Fruit fly (Drosophila melanogaster) whole organism, wandering third instar larva: ENCODE data around the gene CG11251.

ENCODE experiments used
- CG32264 ChIP-seq: fragments of 200-800 bp; sonication (Bioruptor generic); optimal IDR thresholded peaks from 2 replicates; lab custom pipeline; 2016; ENCODE audit warnings: missing biosample characterization, missing genetic modification characterization
- Jra ChIP-seq: sonication (Bioruptor generic); optimal IDR thresholded peaks from 2 replicates; lab custom pipeline; 2016; ENCODE audit warnings: missing biosample characterization, missing genetic modification characterization
- Vsx2 ChIP-seq: fragments of 200-300, 225-300 bp; sonication (Bioruptor generic); optimal IDR thresholded peaks from 2 replicates; lab custom pipeline; 2018; ENCODE audit warnings: missing biosample characterization, missing genetic modification characterization; ENCODE audit not compliant: partially characterized antibody
- dl ChIP-seq, 2 experiments: fragments of 175-275, 200-275 bp in 1 of 2; fragments of 200-275 bp in 1 of 2; sonication (Bioruptor generic); optimal IDR thresholded peaks; lab custom pipeline; 2018; ENCODE audit warnings: mild to moderate bottlenecking in 2 of 2, missing biosample characterization in 2 of 2, missing genetic modification characterization in 2 of 2, moderate library complexity in 2 of 2; ENCODE audit not compliant: partially characterized antibody in 2 of 2, insufficient read depth in 1 of 2

Gene CG11251

dm6 chr3L:13040849-13041248, 48.9 kb downstream of the CG11251 start:
- TF ChIP-seq Jra (no peak), dl (GFP tag; optimal IDR thresholded peaks at IDR 0.05; lab: Kevin White, UChicago; ENCODE audit: insufficient read depth in 1 of 2, partially characterized antibody in 2 of 2) (no peak), Vsx2 (GFP tag; lab: Kevin White, UChicago) (no peak), CG32264 (GFP tag; lab: Kevin White, UChicago) (no peak)
